Worm (Caenorhabditis elegans): ENCODE results near the gene hrg-3.

hrg-3 gene

DNA sequence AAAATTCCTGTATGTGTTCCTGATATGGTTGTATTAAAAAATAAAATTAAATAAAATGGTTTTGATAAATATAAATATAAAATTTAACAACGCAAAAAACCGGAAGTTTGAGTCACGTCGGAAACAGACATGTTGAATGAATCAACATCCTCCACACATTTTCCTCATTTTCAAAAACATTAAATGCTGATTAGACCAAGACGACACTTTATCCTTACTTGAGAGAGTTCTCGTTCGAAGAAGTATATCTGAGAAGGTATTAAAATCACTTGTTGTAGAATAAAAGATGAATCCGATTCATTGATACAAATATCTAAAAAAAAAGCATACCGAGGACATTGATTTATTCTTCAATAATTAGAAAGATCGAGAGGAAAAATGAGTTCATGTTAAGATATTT, 41.9 kb downstream of the hrg-3 start:
- TF ChIP-seq nhr-23 (tag; optimal IDR thresholded peaks at IDR 0.05) = no peak
- TF ChIP-seq fkh-10 (GFP tag; optimal IDR thresholded peaks at IDR 0.05) = no peak
- TF ChIP-seq R02D3.7 (tag; optimal IDR thresholded peaks at IDR 0.05) = no peak
- no peak for TF ChIP-seq mml-1 (tag; optimal IDR thresholded peaks at IDR 0.05)
- TF ChIP-seq lsy-12 (tag; optimal IDR thresholded peaks at IDR 0.05) = no peak
- TF ChIP-seq sea-2 (GFP tag; optimal IDR thresholded peaks at IDR 0.05) = no peak
- no peak for TF ChIP-seq nhr-11 (tag; optimal IDR thresholded peaks at IDR 0.05)
- no peak for TF ChIP-seq nhr-67 (tag; optimal IDR thresholded peaks at IDR 0.05)
- no peak for TF ChIP-seq lin-39 (tag; optimal IDR thresholded peaks at IDR 0.05)
- TF ChIP-seq hmg-11 (tag; optimal IDR thresholded peaks at IDR 0.05) = no peak
- no peak for TF ChIP-seq mdl-1 (tag; optimal IDR thresholded peaks at IDR 0.05)
- no peak for TF ChIP-seq nhr-76 (tag; optimal IDR thresholded peaks at IDR 0.05)
- TF ChIP-seq eor-1 (tag; optimal IDR thresholded peaks at IDR 0.05) = no peak
- TF ChIP-seq ZK546.5 (tag; optimal IDR thresholded peaks at IDR 0.05) = no peak

DNA sequence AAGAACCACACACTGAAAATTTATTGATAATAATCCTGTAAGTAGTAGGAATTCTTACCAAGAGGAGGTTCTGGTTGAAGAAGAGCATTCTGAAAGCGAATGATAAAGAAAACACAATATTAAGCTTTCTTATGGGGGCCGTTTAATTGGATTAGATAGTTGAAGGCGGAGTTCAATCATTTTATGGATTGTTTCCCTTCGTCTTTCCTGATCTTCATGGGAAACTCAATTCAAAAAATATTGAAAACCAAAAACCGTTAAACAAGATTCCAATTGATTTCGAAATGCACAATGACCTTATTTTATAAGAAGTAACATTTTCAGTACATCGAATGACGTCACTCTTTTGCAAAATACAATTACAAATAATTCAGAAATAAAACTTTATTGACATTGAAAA, 42.8 kb downstream of the hrg-3 start, which contains the start of gene F46B6.13:
Gene F46B6.13 (minus strand): TSS at position 101 of the 400 bp plus-strand sequence.
- no peak for TF ChIP-seq skn-1 (tag; optimal IDR thresholded peaks at IDR 0.05)
- no peak for TF ChIP-seq nhr-67 (tag; optimal IDR thresholded peaks at IDR 0.05)
- TF ChIP-seq nhr-23 (tag; optimal IDR thresholded peaks at IDR 0.05) = no peak
- TF ChIP-seq lsy-12 (tag; optimal IDR thresholded peaks at IDR 0.05) = no peak
- no peak for TF ChIP-seq ceh-9 (tag; optimal IDR thresholded peaks at IDR 0.05)
- TF ChIP-seq egl-5 (tag; optimal IDR thresholded peaks at IDR 0.05) = no peak
- no peak for TF ChIP-seq nhr-28 (tag; optimal IDR thresholded peaks at IDR 0.05)
- TF ChIP-seq nhr-12 (tag; optimal IDR thresholded peaks at IDR 0.05) = no peak
- TF ChIP-seq fkh-10 (GFP tag; optimal IDR thresholded peaks at IDR 0.05) = no peak
- TF ChIP-seq zag-1 (tag; optimal IDR thresholded peaks at IDR 0.05) = no peak
- TF ChIP-seq eor-1 (tag; optimal IDR thresholded peaks at IDR 0.05) = no peak

DNA sequence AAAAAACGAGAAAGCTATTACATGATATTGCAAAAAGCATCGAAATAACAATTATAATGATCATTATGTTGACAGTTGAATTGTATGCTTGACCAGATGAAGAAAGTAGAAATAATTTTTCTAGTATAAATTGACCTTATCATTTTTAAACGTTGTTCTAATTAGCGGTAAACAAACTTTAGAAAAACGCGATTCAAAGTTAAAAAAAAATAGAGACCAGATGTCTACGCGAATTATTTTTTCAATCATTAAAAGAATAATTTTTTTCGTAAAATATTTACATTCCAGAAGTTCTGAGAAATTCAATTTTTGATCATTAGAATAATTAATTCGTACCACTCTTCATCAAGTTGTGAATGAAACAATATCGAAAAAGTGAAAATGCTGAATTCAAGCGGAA, 45.7 kb downstream of the hrg-3 start, which contains the start of gene F46B6.10:
Gene F46B6.10 (minus strand): TSS at position 101 of the 400 bp plus-strand sequence.
- no peak for TF ChIP-seq snpc-4 (tag; optimal IDR thresholded peaks at IDR 0.05)
- TF ChIP-seq ztf-4 (tag; optimal IDR thresholded peaks at IDR 0.05) = no peak
- no peak for TF ChIP-seq egl-27 (tag; optimal IDR thresholded peaks at IDR 0.05)
- no peak for TF ChIP-seq elt-2 (tag; optimal IDR thresholded peaks at IDR 0.05)
- no peak for TF ChIP-seq unc-62 (GFP tag; optimal IDR thresholded peaks at IDR 0.05)
- no peak for TF ChIP-seq unc-39 (tag; optimal IDR thresholded peaks at IDR 0.05)
- no peak for TF ChIP-seq elt-1 (tag; optimal IDR thresholded peaks at IDR 0.05)

DNA sequence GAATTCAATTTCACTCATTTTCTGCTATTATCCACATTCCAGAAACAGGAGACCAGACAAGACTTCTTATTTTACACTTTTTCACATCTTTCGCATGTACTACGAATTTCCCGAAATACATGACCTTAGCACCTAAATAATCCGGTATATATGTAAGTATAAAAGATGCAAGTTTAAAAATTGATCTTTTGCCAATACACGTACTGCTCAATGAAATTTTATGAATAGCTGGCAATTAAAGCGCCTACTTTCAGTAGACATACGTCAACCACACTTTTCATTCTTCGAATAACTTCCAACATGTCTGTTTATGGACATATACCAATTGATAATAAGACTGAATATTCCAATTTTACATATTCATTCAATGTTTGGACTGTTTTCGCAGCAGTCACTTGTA, 46.9 kb downstream of the hrg-3 start, which contains the start of gene sru-39:
Gene sru-39 (plus strand): TSS at position 301 of the 400 bp plus-strand sequence.
- TF ChIP-seq jun-1 (tag; optimal IDR thresholded peaks at IDR 0.05) = no peak
- TF ChIP-seq nhr-237 (tag; optimal IDR thresholded peaks at IDR 0.05) = no peak
- TF ChIP-seq hmg-11 (tag; optimal IDR thresholded peaks at IDR 0.05) = no peak
- TF ChIP-seq elt-2 (tag; optimal IDR thresholded peaks at IDR 0.05) = no peak
- no peak for TF ChIP-seq daf-12 (tag; optimal IDR thresholded peaks at IDR 0.05)

DNA sequence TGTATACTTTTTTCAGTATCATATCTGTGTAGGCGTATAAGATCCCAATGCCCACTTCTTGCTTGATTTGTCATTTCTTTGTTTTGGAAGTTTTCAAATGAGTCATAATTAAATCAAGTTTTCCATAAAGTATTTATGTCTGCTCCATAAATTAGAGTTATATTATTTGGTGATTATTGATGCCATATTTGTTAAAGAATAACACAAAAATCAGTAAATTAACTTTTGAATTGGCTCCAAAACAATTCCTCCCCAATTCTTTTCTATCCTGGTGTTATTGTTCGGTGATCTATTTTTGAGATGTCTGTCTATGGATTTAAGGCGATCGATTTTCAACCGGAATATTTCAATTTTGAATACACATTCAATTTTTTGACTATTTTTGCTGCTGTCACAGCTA, 48.9 kb downstream of the hrg-3 start, which contains the start of gene sru-37:
Gene sru-37 (plus strand): TSS at position 301 of the 400 bp plus-strand sequence.
- TF ChIP-seq nhr-237 (tag; optimal IDR thresholded peaks at IDR 0.05) (no peak), eor-1 (tag; optimal IDR thresholded peaks at IDR 0.05) (no peak)

Data from whole organism, L3 larva.